Fruit fly (Drosophila melanogaster): ENCODE data around the gene CG10702.

DNA sequence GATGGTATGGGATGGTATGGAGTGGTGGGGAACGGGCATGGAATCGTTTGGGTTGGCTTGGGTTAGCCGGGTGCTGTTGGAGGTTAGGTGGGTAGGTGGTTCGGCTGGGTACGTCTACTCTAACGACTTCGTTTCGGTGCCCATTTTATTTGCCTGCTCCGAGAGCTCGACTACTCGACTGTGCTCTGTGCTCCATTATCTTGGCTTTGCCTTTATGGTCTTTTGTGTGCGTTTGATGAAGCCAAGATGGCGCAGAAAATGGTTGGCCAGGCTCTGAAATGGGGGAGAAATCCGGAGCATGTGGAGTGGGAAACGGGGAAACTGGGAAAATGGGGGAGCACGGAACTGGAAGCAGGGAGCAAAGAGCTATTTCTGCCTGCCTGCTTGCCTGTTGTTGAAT lies 24.2 kb upstream of the CG10702 start:
- TF ChIP-seq CG14655 (GFP tag; optimal IDR thresholded peaks at IDR 0.05) (no peak), CG10348 (GFP tag; IDR thresholded peaks at IDR 0.05) (no peak), Ets98B (GFP tag; IDR thresholded peaks at IDR 0.05) (no peak)

Data from whole organism, pupa.